Worm (Caenorhabditis elegans) whole organism, L1 larva: ENCODE results near the gene C45G9.12.

Experiments used
- C16A3.4 ChIP-seq: fragments of 150-350 bp; optimal IDR thresholded peaks from 2 replicates; lab custom pipeline; 2014; ENCODE audit warnings: missing biosample characterization, missing genetic modification characterization
- C34B4.2 ChIP-seq: sonication (generic microtip); optimal IDR thresholded peaks from 2 replicates; lab custom pipeline; 2017; ENCODE audit warnings: mild to moderate bottlenecking, missing genetic modification characterization, missing compliant biosample characterization
- F16B12.6 ChIP-seq: fragments of 150-350 bp; optimal IDR thresholded peaks from 2 replicates; lab custom pipeline; 2014; ENCODE audit warnings: missing biosample characterization, missing genetic modification characterization
- Y116A8C.19 ChIP-seq: sonication (generic microtip); optimal IDR thresholded peaks from 2 replicates; lab custom pipeline; 2016; ENCODE audit warnings: missing compliant biosample characterization, missing genetic modification characterization, borderline replicate concordance
- aha-1 ChIP-seq: fragments of 150-350 bp; optimal IDR thresholded peaks from 2 replicates; lab custom pipeline; 2014; ENCODE audit warnings: missing biosample characterization, missing genetic modification characterization
- alr-1 ChIP-seq: fragments of 200-800 bp; sonication (Bioruptor generic); optimal IDR thresholded peaks from 2 replicates; lab custom pipeline; 2018; ENCODE audit warnings: borderline replicate concordance, mild to moderate bottlenecking, missing genetic modification characterization, missing compliant biosample characterization
- ama-1 ChIP-seq: fragments of 150-350 bp; optimal IDR thresholded peaks from 2 replicates; lab custom pipeline; 2014
- blmp-1 ChIP-seq: fragments of 150-350 bp; optimal IDR thresholded peaks from 2 replicates; lab custom pipeline; 2014; ENCODE audit warnings: missing biosample characterization, missing genetic modification characterization
- ceh-8 ChIP-seq: fragments of 200-800 bp; sonication (Bioruptor generic); optimal IDR thresholded peaks from 2 replicates; lab custom pipeline; 2018; ENCODE audit warnings: mild to moderate bottlenecking, missing genetic modification characterization, moderate library complexity, missing compliant biosample characterization
- ceh-82 ChIP-seq, 3 experiments: fragments of 150-350 bp in 1 of 3; sonication (generic microtip) in 2 of 3; optimal IDR thresholded peaks; 2 replicates each; lab custom pipeline; 2014 to 2017; ENCODE audit warnings: missing biosample characterization in 3 of 3, missing genetic modification characterization in 3 of 3
- ceh-90 ChIP-seq: sonication (generic microtip); optimal IDR thresholded peaks from 2 replicates; lab custom pipeline; 2016; ENCODE audit warnings: missing genetic modification characterization, missing compliant biosample characterization
- ces-1 ChIP-seq: fragments of 150-350 bp; optimal IDR thresholded peaks from 2 replicates; lab custom pipeline; 2014; ENCODE audit warnings: missing biosample characterization, missing genetic modification reagents, missing genetic modification characterization
- dpl-1 ChIP-seq, 3 experiments: fragments of 150-350 bp in 2 of 3; sonication (generic microtip) in 1 of 3; optimal IDR thresholded peaks; 2 replicates each; lab custom pipeline; 2014 to 2017; ENCODE audit warnings: missing biosample characterization in 3 of 3, missing genetic modification characterization in 3 of 3, missing genetic modification reagents in 3 of 3
- efl-1 ChIP-seq, 4 experiments: fragments of 150-350 bp; optimal IDR thresholded peaks in 3 of 4; peaks in 1 of 4; 1 replicate in 1 of 4; 2 replicates in 3 of 4; lab custom pipeline; 2014; ENCODE audit warnings: missing biosample characterization in 2 of 4, missing genetic modification characterization in 2 of 4, missing genetic modification reagents in 2 of 4
- egl-27 ChIP-seq, 2 experiments: fragments of 150-350 bp in 1 of 2; sonication (generic microtip); optimal IDR thresholded peaks; 3 replicates each; lab custom pipeline; 2017 to 2018; ENCODE audit warnings: missing biosample characterization in 2 of 2, missing genetic modification characterization in 2 of 2, missing genetic modification reagents in 2 of 2
- elt-2 ChIP-seq: sonication (generic microtip); optimal IDR thresholded peaks from 2 replicates; lab custom pipeline; 2016; ENCODE audit warnings: missing genetic modification characterization, mild to moderate bottlenecking, inconsistent platforms, missing compliant biosample characterization, missing genetic modification reagents
- elt-3 ChIP-seq, 6 experiments: fragments of 150-350 bp in 1 of 6; sonication (generic microtip); optimal IDR thresholded peaks; 2 replicates each; lab custom pipeline; 2017 to 2018; ENCODE audit warnings: missing biosample characterization in 6 of 6, missing genetic modification characterization in 6 of 6, inconsistent platforms in 1 of 6
- ets-5 ChIP-seq: fragments of 200-800 bp; sonication (Bioruptor generic); IDR thresholded peaks from 2 replicates; pipeline ENCODE4 v1.3.6; 2022; ENCODE audit warnings: missing genetic modification characterization, missing compliant biosample characterization
- fkh-8 ChIP-seq: sonication (generic microtip); optimal IDR thresholded peaks from 2 replicates; lab custom pipeline; 2016; ENCODE audit warnings: mild to moderate bottlenecking, missing genetic modification characterization, missing compliant biosample characterization
- fos-1 ChIP-seq: fragments of 150-350 bp; optimal IDR thresholded peaks from 2 replicates; lab custom pipeline; 2014; ENCODE audit warnings: missing biosample characterization, missing genetic modification characterization
- irx-1 ChIP-seq: sonication (generic microtip); optimal IDR thresholded peaks from 2 replicates; lab custom pipeline; 2016; ENCODE audit warnings: missing genetic modification characterization, missing compliant biosample characterization
- lin-35 ChIP-seq, 2 experiments: fragments of 150-350 bp; optimal IDR thresholded peaks; 2 replicates each; lab custom pipeline; 2014; ENCODE audit warnings: missing biosample characterization in 2 of 2, missing genetic modification characterization in 2 of 2, missing genetic modification reagents in 2 of 2
- lin-39 ChIP-seq: fragments of 150-350 bp; optimal IDR thresholded peaks from 2 replicates; lab custom pipeline; 2014; ENCODE audit warnings: missing biosample characterization, missing genetic modification reagents, missing genetic modification characterization
- lir-3 ChIP-seq: sonication (generic microtip); optimal IDR thresholded peaks from 2 replicates; lab custom pipeline; 2016; ENCODE audit warnings: mild to moderate bottlenecking, missing genetic modification characterization, moderate library complexity, missing compliant biosample characterization; ENCODE audit not compliant: poor library complexity
- lsy-2 ChIP-seq, 2 experiments: fragments of 150-350 bp; optimal IDR thresholded peaks; 2 replicates each; lab custom pipeline; 2014; ENCODE audit warnings: missing biosample characterization in 2 of 2, missing genetic modification characterization in 2 of 2
- mab-9 ChIP-seq: fragments of 200-800 bp; sonication (Bioruptor generic); IDR thresholded peaks from 2 replicates; pipeline ENCODE4 v1.3.6; 2022; ENCODE audit warnings: missing genetic modification reagents, missing genetic modification characterization, missing compliant biosample characterization
- mdl-1 ChIP-seq, 2 experiments: fragments of 150-350 bp; optimal IDR thresholded peaks; 2 replicates each; lab custom pipeline; 2014 to 2017; ENCODE audit warnings: missing biosample characterization in 2 of 2, missing genetic modification characterization in 2 of 2, inconsistent platforms in 1 of 2
- mef-2 ChIP-seq: fragments of 150-350 bp; optimal IDR thresholded peaks from 2 replicates; lab custom pipeline; 2014; ENCODE audit warnings: missing biosample characterization, missing genetic modification characterization
- mep-1 ChIP-seq: fragments of 150-350 bp; optimal IDR thresholded peaks from 2 replicates; lab custom pipeline; 2014; ENCODE audit warnings: missing biosample characterization, missing genetic modification characterization
- nhr-19 ChIP-seq: fragments of 200-800 bp; sonication (Bioruptor generic); conservative IDR thresholded peaks from 2 replicates; pipeline ENCODE4 v1.3.6; 2022; ENCODE audit warnings: missing genetic modification characterization, missing compliant biosample characterization
- nhr-237 ChIP-seq: fragments of 150-350 bp; optimal IDR thresholded peaks from 2 replicates; lab custom pipeline; 2014; ENCODE audit warnings: missing biosample characterization, missing genetic modification characterization
- nhr-28 ChIP-seq: fragments of 150-350 bp; optimal IDR thresholded peaks from 2 replicates; lab custom pipeline; 2014; ENCODE audit warnings: missing biosample characterization, missing genetic modification characterization
- nhr-47 ChIP-seq: sonication (generic microtip); optimal IDR thresholded peaks from 2 replicates; lab custom pipeline; 2016; ENCODE audit warnings: mild to moderate bottlenecking, missing genetic modification characterization, moderate library complexity, missing compliant biosample characterization
- nhr-71 ChIP-seq: sonication (generic microtip); optimal IDR thresholded peaks from 2 replicates; lab custom pipeline; 2016; ENCODE audit warnings: mild to moderate bottlenecking, missing genetic modification characterization, moderate library complexity, missing compliant biosample characterization
- nhr-76 ChIP-seq: sonication (generic microtip); optimal IDR thresholded peaks from 2 replicates; lab custom pipeline; 2017; ENCODE audit warnings: missing biosample characterization, missing genetic modification characterization
- nhr-77 ChIP-seq: fragments of 150-350 bp; optimal IDR thresholded peaks from 2 replicates; lab custom pipeline; 2014; ENCODE audit warnings: missing biosample characterization, missing genetic modification characterization
- nhr-84 ChIP-seq: sonication (generic microtip); optimal IDR thresholded peaks from 2 replicates; lab custom pipeline; 2017; ENCODE audit warnings: missing biosample characterization, missing genetic modification characterization
- nhr-85 ChIP-seq: sonication (generic microtip); peaks from one replicate; lab custom pipeline; 2016; ENCODE audit warnings: missing genetic modification characterization, inconsistent platforms, missing compliant biosample characterization
- nhr-90 ChIP-seq: sonication (generic microtip); optimal IDR thresholded peaks from 2 replicates; lab custom pipeline; 2016; ENCODE audit warnings: mild to moderate bottlenecking, missing genetic modification characterization, missing compliant biosample characterization; ENCODE audit not compliant: poor library complexity
- pag-3 ChIP-seq: sonication (generic microtip); optimal IDR thresholded peaks from 2 replicates; lab custom pipeline; 2017; ENCODE audit warnings: missing genetic modification characterization, mild to moderate bottlenecking, missing compliant biosample characterization, antibody characterized with exemption, borderline replicate concordance; ENCODE audit not compliant: insufficient read depth
- rnt-1 ChIP-seq: sonication (generic microtip); optimal IDR thresholded peaks from 2 replicates; lab custom pipeline; 2016; ENCODE audit warnings: mild to moderate bottlenecking, missing genetic modification characterization, moderate library complexity, missing compliant biosample characterization
- snu-23 ChIP-seq: sonication (generic microtip); optimal IDR thresholded peaks from 2 replicates; lab custom pipeline; 2016; ENCODE audit warnings: missing genetic modification characterization, missing compliant biosample characterization
- sup-37 ChIP-seq: fragments of 200-800 bp; sonication (Bioruptor generic); optimal IDR thresholded peaks from 2 replicates; lab custom pipeline; 2018; ENCODE audit warnings: mild to moderate bottlenecking, missing genetic modification characterization, missing compliant biosample characterization
- swsn-7 ChIP-seq: sonication (generic microtip); optimal IDR thresholded peaks from 2 replicates; lab custom pipeline; 2016; ENCODE audit warnings: missing genetic modification characterization, missing compliant biosample characterization
- tbx-2 ChIP-seq: sonication (generic microtip); optimal IDR thresholded peaks from 2 replicates; lab custom pipeline; 2016; ENCODE audit warnings: missing genetic modification characterization, missing compliant biosample characterization
- tlp-1 ChIP-seq: fragments of 150-350 bp; optimal IDR thresholded peaks from 2 replicates; lab custom pipeline; 2014; ENCODE audit warnings: missing biosample characterization, missing genetic modification characterization
- unc-86 ChIP-seq: sonication (generic microtip); optimal IDR thresholded peaks from 2 replicates; lab custom pipeline; 2016; ENCODE audit warnings: missing genetic modification characterization, missing compliant biosample characterization
- xbp-1 ChIP-seq: sonication (generic microtip); optimal IDR thresholded peaks from 2 replicates; lab custom pipeline; 2016; ENCODE audit warnings: missing genetic modification characterization, missing compliant biosample characterization
- zag-1 ChIP-seq: fragments of 150-350 bp; optimal IDR thresholded peaks from 2 replicates; lab custom pipeline; 2014; ENCODE audit warnings: missing biosample characterization, missing genetic modification characterization
- zip-4 ChIP-seq: fragments of 200-800 bp; sonication (Bioruptor generic); optimal IDR thresholded peaks from 2 replicates; lab custom pipeline; 2018; ENCODE audit warnings: mild to moderate bottlenecking, missing genetic modification characterization, moderate library complexity, missing compliant biosample characterization
- ztf-4 ChIP-seq: fragments of 150-350 bp; optimal IDR thresholded peaks from 2 replicates; lab custom pipeline; 2014; ENCODE audit warnings: missing biosample characterization, missing genetic modification characterization

The C45G9.12 gene

ce11 chrIII:5078062-5078461 is 6.7 kb upstream of the C45G9.12 start (continued):
- no peak for TF ChIP-seq fos-1 (tag; lab: Kevin White, UChicago)
- no peak for TF ChIP-seq zip-4
- no peak for TF ChIP-seq C34B4.2 (tag; lab: Kevin White, UChicago)
- TF ChIP-seq nhr-71 (tag; lab: Kevin White, UChicago), result peak; percentile 94
- TF ChIP-seq zag-1 (tag; lab: Kevin White, UChicago), result no peak
- TF ChIP-seq xbp-1 (tag; lab: Kevin White, UChicago), result peak; percentile 23
- no peak for TF ChIP-seq mef-2
- TF ChIP-seq mdl-1 (tag; optimal IDR thresholded peaks at IDR 0.05; lab: Kevin White, UChicago), result peak in 1 of 2 experiments; percentile 97
- peak; percentile 60 for TF ChIP-seq rnt-1 (tag; lab: Kevin White, UChicago)
- peak; percentile 90 for TF ChIP-seq nhr-85
- peak in 1 of 3 experiments; percentile 11 for TF ChIP-seq ceh-82 (tag; optimal IDR thresholded peaks at IDR 0.05; lab: Kevin White, UChicago)
- TF ChIP-seq Y116A8C.19 (tag; lab: Kevin White, UChicago), result no peak
- TF ChIP-seq nhr-76 (tag; lab: Kevin White, UChicago), result no peak
- TF ChIP-seq nhr-47, result peak; percentile 80
- peak; percentile 9 to 38 for TF ChIP-seq efl-1 (optimal IDR thresholded peaks at IDR 0.05; lab: Kevin White, UChicago)
- peak; percentile 27 to 91 for TF ChIP-seq efl-1 (GFP tag; optimal IDR thresholded peaks at IDR 0.05 in 1 of 2; lab: Kevin White, UChicago)
- TF ChIP-seq blmp-1 (tag; lab: Kevin White, UChicago), result peak; percentile 44
- TF ChIP-seq dpl-1 (GFP tag; optimal IDR thresholded peaks at IDR 0.05; lab: Kevin White, UChicago), result peak in 2 of 3 experiments; percentile 36 to 56
- no peak for TF ChIP-seq mab-9 (GFP tag; lab: Robert Waterston, UW)
- no peak for TF ChIP-seq nhr-28 (tag; lab: Kevin White, UChicago)
- peak; percentile 49 for TF ChIP-seq swsn-7
- TF ChIP-seq nhr-77 (tag; lab: Kevin White, UChicago), result peak; percentile 45
- peak; percentile 90 for TF ChIP-seq nhr-90 (tag; lab: Kevin White, UChicago)
- peak; percentile 25 for TF ChIP-seq ztf-4 (tag; lab: Kevin White, UChicago)
- no peak for TF ChIP-seq aha-1 (tag; lab: Kevin White, UChicago)
- peak; percentile 41 for TF ChIP-seq irx-1
- peak; percentile 43 for TF ChIP-seq mep-1 (tag; lab: Kevin White, UChicago)
- peak; percentile 97 for TF ChIP-seq nhr-19
- TF ChIP-seq ama-1, result no peak

ce11 chrIII:5077150-5077814 is 5.9 kb upstream of the C45G9.12 start, which contains the start of gene alh-1:
TSS of gene alh-1 (plus strand) at chrIII:5077764.
- TF ChIP-seq sup-37, result no peak
- no peak for TF ChIP-seq tbx-2 (tag; lab: Kevin White, UChicago)
- TF ChIP-seq unc-86 (tag; lab: Kevin White, UChicago), result no peak
- TF ChIP-seq snu-23, result peak; percentile 35
- TF ChIP-seq F16B12.6 (tag; lab: Kevin White, UChicago), result no peak
- TF ChIP-seq lin-35 (GFP tag; optimal IDR thresholded peaks at IDR 0.05; lab: Kevin White, UChicago), result peak in 1 of 2 experiments; percentile 7
- TF ChIP-seq C16A3.4, result no peak
- peak in 1 of 2 experiments; percentile 57 for TF ChIP-seq mdl-1 (tag; optimal IDR thresholded peaks at IDR 0.05; lab: Kevin White, UChicago)
- no peak for TF ChIP-seq ceh-8 (GFP tag; lab: Kevin White, UChicago)
- no peak for TF ChIP-seq elt-3 (tag; optimal IDR thresholded peaks at IDR 0.05; lab: Kevin White, UChicago)
- no peak for TF ChIP-seq nhr-47
- no peak for TF ChIP-seq ets-5
- no peak for TF ChIP-seq egl-27 (tag; optimal IDR thresholded peaks at IDR 0.05; lab: Kevin White, UChicago)
- TF ChIP-seq fos-1 (tag; lab: Kevin White, UChicago), result no peak
- TF ChIP-seq mep-1 (tag; lab: Kevin White, UChicago), result peak; percentile 21
- no peak for TF ChIP-seq lin-39 (tag; lab: Kevin White, UChicago)
- TF ChIP-seq fkh-8 (tag; lab: Kevin White, UChicago), result no peak
- TF ChIP-seq lsy-2 (tag; optimal IDR thresholded peaks at IDR 0.05; lab: Kevin White, UChicago), result peak in 1 of 2 experiments; percentile 4
- no peak for TF ChIP-seq nhr-237 (tag; lab: Kevin White, UChicago)
- peak; percentile 48 for TF ChIP-seq elt-2 (tag; lab: Kevin White, UChicago)
- no peak for TF ChIP-seq tlp-1 (tag; lab: Kevin White, UChicago)
- no peak for TF ChIP-seq nhr-84
- TF ChIP-seq ceh-82 (tag; optimal IDR thresholded peaks at IDR 0.05; lab: Kevin White, UChicago), result no peak
- TF ChIP-seq pag-3 (tag; lab: Kevin White, UChicago), result no peak
- no peak for TF ChIP-seq lir-3 (tag; lab: Kevin White, UChicago)
- no peak for TF ChIP-seq ceh-90
- no peak for TF ChIP-seq ces-1 (GFP tag; lab: Kevin White, UChicago)
- no peak for TF ChIP-seq alr-1 (tag; lab: Kevin White, UChicago)
